Fruit fly (Drosophila melanogaster) whole organism, prepupa: ENCODE data around the gene tank.

ENCODE experiments used
- CG3032 ChIP-seq: fragments of 200-800 bp; optimal IDR thresholded peaks from 2 replicates; lab custom pipeline; 2019; ENCODE audit warnings: missing biosample characterization, mild to moderate bottlenecking, missing genetic modification characterization, moderate library complexity
- CG4318 ChIP-seq: fragments of 200-800 bp; sonication (Bioruptor generic); optimal IDR thresholded peaks from 3 replicates; lab custom pipeline; 2017; ENCODE audit warnings: missing biosample characterization, mild to moderate bottlenecking, missing genetic modification characterization
- CG6276 ChIP-seq: fragments of 200-800 bp; sonication (Bioruptor generic); optimal IDR thresholded peaks from 2 replicates; lab custom pipeline; 2017; ENCODE audit warnings: missing biosample characterization, mild to moderate bottlenecking, missing genetic modification characterization
- CG6808 ChIP-seq: fragments of 200-800 bp; sonication (Bioruptor generic); optimal IDR thresholded peaks from 3 replicates; lab custom pipeline; 2017; ENCODE audit warnings: missing biosample characterization, missing genetic modification characterization, mild to moderate bottlenecking, moderate library complexity, missing genetic modification reagents
- CG8632 ChIP-seq: fragments of 200-800 bp; sonication (Bioruptor generic); optimal IDR thresholded peaks from 3 replicates; lab custom pipeline; 2016; ENCODE audit warnings: missing biosample characterization, missing genetic modification characterization
- acj6 ChIP-seq: fragments of 200-800 bp; sonication (Bioruptor generic); optimal IDR thresholded peaks from 3 replicates; lab custom pipeline; 2016; ENCODE audit warnings: missing biosample characterization, missing genetic modification characterization
- fd85E ChIP-seq: fragments of 200-800 bp; sonication (Bioruptor generic); optimal IDR thresholded peaks from 3 replicates; lab custom pipeline; 2016; ENCODE audit warnings: missing biosample characterization, missing genetic modification characterization

DNA sequence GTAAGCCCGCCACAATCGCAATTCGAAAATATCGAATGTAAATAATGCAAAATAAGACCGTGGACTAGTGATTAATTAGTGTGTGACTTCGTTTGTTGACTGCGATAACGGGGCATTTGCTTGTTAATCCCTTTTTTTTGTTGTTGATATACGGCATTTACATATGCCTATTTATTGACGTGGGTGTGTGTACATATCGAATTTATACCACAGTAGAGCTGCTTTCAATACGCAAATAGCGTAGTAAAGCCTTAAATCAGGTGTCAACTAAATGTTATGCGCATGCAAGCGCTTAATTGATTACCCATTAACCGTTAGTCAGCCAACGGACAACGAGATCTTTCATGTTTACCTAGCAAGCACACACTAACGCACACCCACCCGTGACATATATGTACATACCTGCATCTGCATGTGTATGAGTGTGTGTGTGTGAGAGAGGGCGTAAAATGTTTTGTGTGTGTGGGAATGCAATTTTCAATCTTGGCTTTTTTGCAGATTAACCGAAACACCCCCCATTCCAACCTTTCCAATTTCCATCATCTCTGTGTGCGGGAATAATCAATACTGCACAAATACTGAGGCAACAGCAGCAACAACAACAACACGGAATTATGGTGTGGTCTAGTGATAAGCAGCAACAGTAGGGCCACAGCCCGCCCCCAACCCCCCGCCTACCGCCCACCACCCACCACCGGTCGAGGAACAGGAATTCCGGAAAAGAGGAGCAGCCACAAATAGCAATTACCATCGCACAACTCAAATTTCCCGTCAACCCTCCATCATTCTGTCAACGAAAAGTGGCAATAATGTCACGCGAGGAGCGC, 908 bp upstream of the tank start:
- TF ChIP-seq acj6 (GFP tag; lab: Kevin White, UChicago) = no peak
- TF ChIP-seq fd85E = no peak
- TF ChIP-seq CG6808 (GFP tag; lab: Kevin White, UChicago) = no peak
- no peak for TF ChIP-seq CG8632
- no peak for TF ChIP-seq CG3032
- no peak for TF ChIP-seq CG6276 (GFP tag; lab: Kevin White, UChicago)
- TF ChIP-seq CG4318 (GFP tag; lab: Kevin White, UChicago) = no peak
